Worm (Caenorhabditis elegans): ENCODE data around the gene reps-1.

Gene reps-1

DNA sequence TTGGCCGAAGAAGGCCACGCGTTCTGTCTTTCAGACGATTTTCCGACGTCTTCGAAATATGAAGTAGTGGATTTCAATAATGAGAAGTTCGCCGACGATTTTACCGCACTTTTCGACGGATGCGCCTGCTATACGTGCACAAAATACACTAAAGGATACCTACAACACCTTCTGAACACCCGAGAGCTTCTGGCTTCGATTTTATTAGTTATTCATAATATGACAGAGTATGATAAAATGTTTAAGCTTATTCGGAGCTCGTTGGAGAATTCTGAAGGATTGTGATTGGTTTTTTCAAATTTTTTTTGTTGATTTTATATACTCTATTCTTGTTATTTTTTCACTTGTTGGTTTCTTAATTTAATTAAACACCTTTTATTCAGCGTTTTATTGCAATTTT lies 10.2 kb upstream of the reps-1 start:
- TF ChIP-seq F57A8.1 (GFP tag; optimal IDR thresholded peaks at IDR 0.05) (no peak), pbrm-1 (GFP tag; IDR thresholded peaks at IDR 0.05) (no peak), ztf-28 (GFP tag; IDR thresholded peaks at IDR 0.05) (no peak), K12H6.12 (tag; optimal IDR thresholded peaks at IDR 0.05) (no peak), ztf-3 (GFP tag; optimal IDR thresholded peaks at IDR 0.05) (no peak), gei-17 (GFP tag; optimal IDR thresholded peaks at IDR 0.05) (no peak), F39B2.1 (GFP tag; IDR thresholded peaks at IDR 0.05) (no peak), tbp1 (GFP tag; optimal IDR thresholded peaks at IDR 0.05) (no peak), ztf-6 (GFP tag; IDR thresholded peaks at IDR 0.05) (no peak), cebp-1 (GFP tag; IDR thresholded peaks at IDR 0.05) (no peak), cebp-1 (tag; optimal IDR thresholded peaks at IDR 0.05) (no peak)

DNA sequence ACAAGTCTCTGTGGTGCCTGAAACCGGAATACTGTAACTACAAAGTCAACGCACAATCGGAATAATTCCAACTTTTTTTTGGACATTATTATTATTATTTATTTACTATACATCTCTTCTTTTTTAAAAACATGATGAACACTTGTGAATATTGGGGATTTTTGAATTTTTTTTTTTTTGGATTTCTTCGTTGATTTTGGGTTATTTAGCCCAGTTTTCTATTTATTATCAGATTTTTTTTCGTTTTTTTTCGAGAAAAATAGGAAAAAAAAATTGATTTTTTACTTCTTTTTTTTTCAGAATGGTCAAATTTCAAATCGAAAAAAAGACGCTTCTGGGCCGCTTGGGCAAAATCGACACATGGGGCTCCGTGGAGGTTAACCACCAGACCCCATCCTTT lies 7.7 kb upstream of the reps-1 start, which contains the start of gene tgt-2:
Gene tgt-2 (plus strand): TSS at position 301 of the 400 bp plus-strand sequence.
- TF ChIP-seq ceh-27 (GFP tag; optimal IDR thresholded peaks at IDR 0.05) (no peak), hlh-26 (GFP tag; conservative IDR thresholded peaks at IDR 0.05) (no peak), atf-7 (tag; optimal IDR thresholded peaks at IDR 0.05) (no peak), B0261.1 (tag; optimal IDR thresholded peaks at IDR 0.05) (no peak), hrde-1 (tag; optimal IDR thresholded peaks at IDR 0.05; ENCODE audit: borderline replicate concordance) (no peak), lin-26 (GFP tag; IDR thresholded peaks at IDR 0.05) (no peak), cebp-1 (GFP tag; IDR thresholded peaks at IDR 0.05) (no peak), cebp-1 (tag; optimal IDR thresholded peaks at IDR 0.05) (no peak), rpc-1 (optimal IDR thresholded peaks at IDR 0.05) (no peak), rpc-1 (tag; optimal IDR thresholded peaks at IDR 0.05) (no peak), ceh-58 (GFP tag; IDR thresholded peaks at IDR 0.05) (no peak), Y67H2A.10 (GFP tag; conservative IDR thresholded peaks at IDR 0.05) (no peak)

DNA sequence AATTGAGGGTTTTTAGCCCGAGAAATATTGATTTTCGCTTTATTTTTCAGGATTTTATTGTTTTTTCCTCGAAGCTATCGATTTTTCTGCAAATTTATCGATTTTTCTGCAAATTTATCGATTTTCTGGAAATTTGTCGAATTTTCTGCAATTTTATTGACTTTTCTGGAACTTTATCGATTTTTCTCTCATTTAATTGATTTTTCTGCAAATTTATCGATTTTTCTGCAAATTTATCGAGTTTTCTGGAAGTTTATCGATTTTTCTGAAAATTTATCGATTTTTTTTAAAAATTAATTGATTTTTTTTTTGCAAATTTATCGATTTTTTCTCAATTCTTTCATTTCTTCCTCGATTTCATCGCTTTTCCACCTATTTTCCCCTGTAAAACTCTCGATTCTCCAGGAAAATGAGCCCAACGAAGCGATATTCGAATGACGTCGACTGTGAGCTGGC lies 3.3 kb upstream of the reps-1 start, which contains the start of gene gtf-2F2:
Gene gtf-2F2 (plus strand): TSS at position 406 of the 456 bp plus-strand sequence.
- TF ChIP-seq lin-35 (GFP tag; optimal IDR thresholded peaks at IDR 0.05) = no peak
- no peak for TF ChIP-seq aptf-2 (GFP tag; conservative IDR thresholded peaks at IDR 0.05)
- TF ChIP-seq akir-1 (GFP tag; optimal IDR thresholded peaks at IDR 0.05) = no peak
- no peak for TF ChIP-seq zfh-2 (GFP tag; conservative IDR thresholded peaks at IDR 0.05)
- TF ChIP-seq B0261.1 (tag; optimal IDR thresholded peaks at IDR 0.05) = no peak
- no peak for TF ChIP-seq ceh-58 (GFP tag; IDR thresholded peaks at IDR 0.05)
- no peak for TF ChIP-seq ZK185.1 (tag; optimal IDR thresholded peaks at IDR 0.05; ENCODE audit: poor library complexity, severe bottlenecking)
- no peak for TF ChIP-seq nfya-2 (GFP tag; IDR thresholded peaks at IDR 0.05)
- TF ChIP-seq nhr-90 (tag; optimal IDR thresholded peaks at IDR 0.05) = no peak
- TF ChIP-seq rec-8 (tag; optimal IDR thresholded peaks at IDR 0.05) = no peak
- TF ChIP-seq D2030.7 (GFP tag; IDR thresholded peaks at IDR 0.05) = no peak
- TF ChIP-seq hsf-1 (GFP tag; IDR thresholded peaks at IDR 0.05) = no peak
- no peak for TF ChIP-seq ccch-3 (GFP tag; optimal IDR thresholded peaks at IDR 0.05)
- TF ChIP-seq F57A8.1 (GFP tag; optimal IDR thresholded peaks at IDR 0.05) = no peak
- no peak for TF ChIP-seq ztf-25 (GFP tag; IDR thresholded peaks at IDR 0.05)
- no peak for TF ChIP-seq snpc-1.1 (tag; optimal IDR thresholded peaks at IDR 0.05; ENCODE audit: insufficient read depth)
- TF ChIP-seq Y53G8AR.9 (GFP tag; conservative IDR thresholded peaks at IDR 0.05) = no peak

Measured in whole organism, young adult.